Worm (Caenorhabditis elegans) whole organism, L2 larva: ENCODE measurements around the gene Y81B9A.1.

Source experiments
- aly-2 ChIP-seq: fragments of 150-350 bp; optimal IDR thresholded peaks from 2 replicates; lab custom pipeline; 2014; ENCODE audit warnings: missing biosample characterization, missing genetic modification characterization
- ama-1 ChIP-seq: fragments of 150-350 bp; optimal IDR thresholded peaks from 2 replicates; lab custom pipeline; 2018; ENCODE audit warnings: inconsistent platforms
- ceh-16 ChIP-seq: fragments of 150-350 bp; optimal IDR thresholded peaks from 2 replicates; lab custom pipeline; 2014; ENCODE audit warnings: missing biosample characterization, missing genetic modification characterization
- ceh-82 ChIP-seq: fragments of 150-350 bp; optimal IDR thresholded peaks from 2 replicates; lab custom pipeline; 2014; ENCODE audit warnings: missing biosample characterization, missing genetic modification characterization
- elt-1 ChIP-seq: fragments of 150-350 bp; optimal IDR thresholded peaks from 2 replicates; lab custom pipeline; 2014; ENCODE audit warnings: missing biosample characterization, missing genetic modification characterization
- elt-3 ChIP-seq: sonication (generic microtip); optimal IDR thresholded peaks from 2 replicates; lab custom pipeline; 2017; ENCODE audit warnings: missing biosample characterization, missing genetic modification characterization
- lin-11 ChIP-seq: fragments of 150-350 bp; sonication (generic microtip); optimal IDR thresholded peaks from 2 replicates; lab custom pipeline; 2014; ENCODE audit warnings: missing biosample characterization, missing genetic modification characterization, inconsistent platforms, mixed read lengths
- lin-13 ChIP-seq: fragments of 150-350 bp; optimal IDR thresholded peaks from 2 replicates; lab custom pipeline; 2014; ENCODE audit warnings: missing biosample characterization, missing genetic modification reagents, missing genetic modification characterization
- nhr-10 ChIP-seq: sonication (generic microtip); optimal IDR thresholded peaks from 2 replicates; lab custom pipeline; 2017; ENCODE audit warnings: missing biosample characterization, missing genetic modification characterization
- nhr-237 ChIP-seq: fragments of 150-350 bp; optimal IDR thresholded peaks from 2 replicates; lab custom pipeline; 2014; ENCODE audit warnings: missing biosample characterization, missing genetic modification characterization
- nhr-6 ChIP-seq: fragments of 150-350 bp; optimal IDR thresholded peaks from 2 replicates; lab custom pipeline; 2014; ENCODE audit warnings: missing biosample characterization, missing genetic modification characterization
- sma-9 ChIP-seq, 2 experiments: fragments of 150-350 bp in 1 of 2; sonication (generic microtip) in 1 of 2; optimal IDR thresholded peaks; 2 replicates each; lab custom pipeline; 2014 to 2016; ENCODE audit warnings: missing genetic modification characterization in 2 of 2, mild to moderate bottlenecking in 1 of 2, missing biosample characterization in 1 of 2, missing compliant biosample characterization in 1 of 2, missing genetic modification reagents in 1 of 2, moderate library complexity in 1 of 2
- snpc-4 ChIP-seq: fragments of 150-350 bp; optimal IDR thresholded peaks from 2 replicates; lab custom pipeline; 2014; ENCODE audit warnings: missing biosample characterization, missing genetic modification characterization
- unc-62 ChIP-seq: fragments of 150-350 bp; optimal IDR thresholded peaks from 2 replicates; lab custom pipeline; 2014; ENCODE audit warnings: missing biosample characterization, missing genetic modification reagents, missing genetic modification characterization

DNA sequence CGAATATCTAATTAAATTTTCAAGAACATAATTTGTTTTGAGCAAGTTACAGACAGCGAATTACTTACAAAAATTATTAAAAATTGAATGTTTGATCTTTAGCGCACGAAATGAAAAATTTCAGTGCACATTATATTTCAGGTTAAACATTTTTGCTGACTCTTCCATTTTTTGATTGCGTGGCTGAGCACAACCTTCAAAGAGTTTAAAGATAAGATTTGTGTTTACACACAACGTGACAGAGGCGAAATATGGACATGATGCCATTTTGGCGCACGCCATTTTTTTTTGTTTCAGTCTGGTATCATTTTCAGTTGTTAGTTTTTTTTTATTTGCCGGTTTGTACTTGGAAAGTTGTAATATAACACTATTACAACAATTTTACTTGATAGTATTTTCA is 20.4 kb downstream of the Y81B9A.1 start:
- TF ChIP-seq nhr-6 (tag; lab: Kevin White, UChicago) = no peak
- TF ChIP-seq elt-1 = no peak
- TF ChIP-seq aly-2 (tag; lab: Kevin White, UChicago) = no peak
- TF ChIP-seq elt-3 (tag; lab: Kevin White, UChicago) = no peak
- TF ChIP-seq nhr-10 = no peak
- TF ChIP-seq lin-11 = no peak
- no peak for TF ChIP-seq ceh-16
- TF ChIP-seq ama-1 = no peak
- TF ChIP-seq ceh-82 (tag; lab: Kevin White, UChicago) = no peak
- no peak for TF ChIP-seq lin-13
- no peak for TF ChIP-seq nhr-237 (tag; lab: Kevin White, UChicago)
- no peak for TF ChIP-seq unc-62 (GFP tag; lab: Kevin White, UChicago)
- no peak for TF ChIP-seq snpc-4 (tag; lab: Kevin White, UChicago)
- TF ChIP-seq sma-9 (GFP tag; optimal IDR thresholded peaks at IDR 0.05; lab: Kevin White, UChicago) = peak; percentile 38
- no peak for TF ChIP-seq sma-9 (tag; optimal IDR thresholded peaks at IDR 0.05; lab: Kevin White, UChicago)
